Worm (Caenorhabditis elegans) whole organism, young adult: ENCODE data around the gene melo-3.

Source experiments
- B0261.1 ChIP-seq: sonication (generic microtip); optimal IDR thresholded peaks from 2 replicates; lab custom pipeline; 2016; ENCODE audit warnings: mild to moderate bottlenecking, missing genetic modification characterization, moderate library complexity, missing compliant biosample characterization
- F10E7.11 ChIP-seq: sonication (generic microtip); optimal IDR thresholded peaks from 2 replicates; lab custom pipeline; 2017; ENCODE audit warnings: mild to moderate bottlenecking, missing genetic modification characterization, moderate library complexity, missing compliant biosample characterization
- F23B12.7 ChIP-seq: sonication (generic microtip); optimal IDR thresholded peaks from 2 replicates; lab custom pipeline; 2017; ENCODE audit warnings: missing genetic modification characterization, mild to moderate bottlenecking, missing compliant biosample characterization, antibody characterized with exemption, moderate library complexity; ENCODE audit not compliant: insufficient read depth
- F55B11.4 ChIP-seq: sonication (generic microtip); optimal IDR thresholded peaks from 2 replicates; lab custom pipeline; 2016; ENCODE audit warnings: missing compliant biosample characterization, missing genetic modification characterization, borderline replicate concordance; ENCODE audit not compliant: insufficient read depth
- Y53F4B.3 ChIP-seq: fragments of 200-800 bp; sonication (Bioruptor generic); IDR thresholded peaks from 2 replicates; pipeline ENCODE4 v1.3.6; 2022; ENCODE audit warnings: missing genetic modification reagents, missing genetic modification characterization, missing compliant biosample characterization
- ama-1 ChIP-seq, 3 experiments: fragments of 150-350 bp in 1 of 3; sonication (generic microtip) in 2 of 3; optimal IDR thresholded peaks; 2 replicates each; lab custom pipeline; 2014 to 2018; ENCODE audit warnings: missing biosample characterization in 2 of 3, missing genetic modification characterization in 2 of 3, missing genetic modification reagents in 2 of 3
- aptf-2 ChIP-seq: fragments of 200-800 bp; sonication (Bioruptor generic); conservative IDR thresholded peaks from 2 replicates; pipeline ENCODE4 v1.3.6; 2022; ENCODE audit warnings: missing genetic modification reagents, missing genetic modification characterization, missing compliant biosample characterization
- atf-7 ChIP-seq: sonication (generic microtip); optimal IDR thresholded peaks from 2 replicates; lab custom pipeline; 2017; ENCODE audit warnings: mild to moderate bottlenecking, missing genetic modification characterization, missing compliant biosample characterization
- attf-5 ChIP-seq: fragments of 200-800 bp; sonication (Bioruptor generic); optimal IDR thresholded peaks from 2 replicates; lab custom pipeline; 2018; ENCODE audit warnings: mild to moderate bottlenecking, missing genetic modification characterization, missing compliant biosample characterization
- bed-1 ChIP-seq: fragments of 200-800 bp; sonication (Bioruptor generic); IDR thresholded peaks from 2 replicates; pipeline ENCODE4 v1.3.6; 2022; ENCODE audit warnings: missing genetic modification reagents, missing genetic modification characterization, missing compliant biosample characterization
- bed-2 ChIP-seq: fragments of 200-800 bp; sonication (Bioruptor generic); IDR thresholded peaks from 2 replicates; pipeline ENCODE4 v1.3.6; 2022; ENCODE audit warnings: missing genetic modification reagents, missing genetic modification characterization, missing compliant biosample characterization
- cebp-1 ChIP-seq, 2 experiments: fragments of 200-800 bp in 1 of 2; sonication (Bioruptor generic) in 1 of 2; sonication (generic microtip) in 1 of 2; IDR thresholded peaks in 1 of 2; optimal IDR thresholded peaks in 1 of 2; 2 replicates each; pipeline versions ENCODE4 v1.3.6 to Lab custom; 2017 to 2022; ENCODE audit warnings: missing compliant biosample characterization in 2 of 2, missing genetic modification characterization in 2 of 2, mild to moderate bottlenecking in 1 of 2, missing genetic modification reagents in 1 of 2, moderate library complexity in 1 of 2
- cebp-2 ChIP-seq: fragments of 200-800 bp; sonication (Bioruptor generic); IDR thresholded peaks from 2 replicates; pipeline ENCODE4 v1.3.6; 2022; ENCODE audit warnings: missing genetic modification characterization, missing compliant biosample characterization
- ceh-40 ChIP-seq: fragments of 200-800 bp; sonication (Bioruptor generic); IDR thresholded peaks from 2 replicates; pipeline ENCODE4 v1.3.6; 2022; ENCODE audit warnings: missing genetic modification characterization, missing compliant biosample characterization
- ceh-58 ChIP-seq: fragments of 200-800 bp; sonication (Bioruptor generic); IDR thresholded peaks from 2 replicates; pipeline ENCODE4 v1.3.6; 2022; ENCODE audit warnings: missing genetic modification characterization, missing compliant biosample characterization
- ceh-79 ChIP-seq: sonication (generic microtip); optimal IDR thresholded peaks from 2 replicates; lab custom pipeline; 2017; ENCODE audit warnings: mild to moderate bottlenecking, missing genetic modification characterization, missing compliant biosample characterization
- chd-7 ChIP-seq: sonication (generic microtip); optimal IDR thresholded peaks from 2 replicates; lab custom pipeline; 2016; ENCODE audit warnings: mild to moderate bottlenecking, missing genetic modification characterization, moderate library complexity, missing compliant biosample characterization
- dox-1 ChIP-seq: fragments of 200-800 bp; sonication (Bioruptor generic); IDR thresholded peaks from 2 replicates; pipeline ENCODE4 v1.3.6; 2022; ENCODE audit warnings: missing genetic modification reagents, missing genetic modification characterization, missing compliant biosample characterization
- dpl-1 ChIP-seq: fragments of 150-350 bp; optimal IDR thresholded peaks from 2 replicates; lab custom pipeline; 2014; ENCODE audit warnings: missing biosample characterization, missing genetic modification reagents, missing genetic modification characterization
- egl-18 ChIP-seq: fragments of 200-800 bp; sonication (Bioruptor generic); IDR thresholded peaks from 2 replicates; pipeline ENCODE4 v1.3.6; 2022; ENCODE audit warnings: missing genetic modification reagents, missing genetic modification characterization, missing compliant biosample characterization
- ekl-4 ChIP-seq: fragments of 200-800 bp; sonication (Bioruptor generic); IDR thresholded peaks from 2 replicates; pipeline ENCODE4 v1.3.6; 2022; ENCODE audit warnings: missing genetic modification reagents, missing genetic modification characterization, missing compliant biosample characterization
- hlh-26 ChIP-seq: fragments of 200-800 bp; sonication (Bioruptor generic); conservative IDR thresholded peaks from 2 replicates; pipeline ENCODE4 v1.3.6; 2022; ENCODE audit warnings: missing genetic modification reagents, missing genetic modification characterization, missing compliant biosample characterization
- hmg-1.2 ChIP-seq: fragments of 200-800 bp; sonication (Bioruptor generic); IDR thresholded peaks from 2 replicates; pipeline ENCODE4 v1.3.6; 2022; ENCODE audit warnings: missing genetic modification reagents, missing genetic modification characterization, missing compliant biosample characterization
- hrde-1 ChIP-seq: sonication (generic microtip); optimal IDR thresholded peaks from 2 replicates; lab custom pipeline; 2016; ENCODE audit warnings: missing genetic modification characterization, mild to moderate bottlenecking, missing compliant biosample characterization, moderate library complexity, missing genotype, missing genetic modification reagents, borderline replicate concordance
- let-607 ChIP-seq, 2 experiments: fragments of 200-800 bp in 1 of 2; sonication (Bioruptor generic) in 1 of 2; sonication (generic microtip) in 1 of 2; optimal IDR thresholded peaks; 2 replicates each; lab custom pipeline; 2016 to 2018; ENCODE audit warnings: mild to moderate bottlenecking in 2 of 2, missing compliant biosample characterization in 2 of 2, missing genetic modification characterization in 2 of 2, moderate library complexity in 2 of 2, missing genotype in 1 of 2
- lin-40 ChIP-seq: sonication (generic microtip); optimal IDR thresholded peaks from 2 replicates; lab custom pipeline; 2016; ENCODE audit warnings: missing genetic modification characterization, mild to moderate bottlenecking, missing compliant biosample characterization, missing genotype, missing genetic modification reagents
- lin-54 ChIP-seq: fragments of 200-800 bp; sonication (Bioruptor generic); optimal IDR thresholded peaks from 2 replicates; lab custom pipeline; 2018; ENCODE audit warnings: mild to moderate bottlenecking, missing genetic modification characterization, missing compliant biosample characterization
- lsl-1 ChIP-seq: fragments of 200-800 bp; sonication (Bioruptor generic); optimal IDR thresholded peaks from 2 replicates; lab custom pipeline; 2018; ENCODE audit warnings: mild to moderate bottlenecking, missing genetic modification characterization, moderate library complexity, missing compliant biosample characterization
- madf-10 ChIP-seq: sonication (generic microtip); optimal IDR thresholded peaks from 2 replicates; lab custom pipeline; 2016; ENCODE audit warnings: mild to moderate bottlenecking, missing genetic modification characterization, missing compliant biosample characterization
- madf-3 ChIP-seq: fragments of 200-800 bp; sonication (Bioruptor generic); IDR thresholded peaks from 2 replicates; pipeline ENCODE4 v1.3.6; 2022; ENCODE audit warnings: missing genetic modification reagents, missing genetic modification characterization, missing compliant biosample characterization
- mcd-1 ChIP-seq: fragments of 200-800 bp; sonication (Bioruptor generic); IDR thresholded peaks from 2 replicates; pipeline ENCODE4 v1.3.6; 2022; ENCODE audit warnings: missing genetic modification reagents, missing genetic modification characterization, missing compliant biosample characterization
- mel-28 ChIP-seq: sonication (generic microtip); optimal IDR thresholded peaks from 2 replicates; lab custom pipeline; 2016; ENCODE audit warnings: borderline replicate concordance, mild to moderate bottlenecking, missing genetic modification characterization, missing compliant biosample characterization
- mxl-1 ChIP-seq: sonication (generic microtip); optimal IDR thresholded peaks from 2 replicates; lab custom pipeline; 2016; ENCODE audit warnings: missing genetic modification characterization, missing compliant biosample characterization
- nfya-1 ChIP-seq: sonication (generic microtip); optimal IDR thresholded peaks from 2 replicates; lab custom pipeline; 2017; ENCODE audit warnings: antibody characterized with exemption, missing compliant biosample characterization, missing genetic modification characterization, borderline replicate concordance; ENCODE audit not compliant: insufficient read depth
- nfya-2 ChIP-seq: fragments of 200-800 bp; sonication (Bioruptor generic); IDR thresholded peaks from 2 replicates; pipeline ENCODE4 v1.3.6; 2022; ENCODE audit warnings: missing genetic modification reagents, missing genetic modification characterization, missing compliant biosample characterization
- nhr-120 ChIP-seq: fragments of 200-800 bp; sonication (Bioruptor generic); IDR thresholded peaks from 2 replicates; pipeline ENCODE4 v1.3.6; 2022; ENCODE audit warnings: missing genetic modification characterization, missing compliant biosample characterization
- nhr-80 ChIP-seq: sonication (generic microtip); optimal IDR thresholded peaks from 2 replicates; lab custom pipeline; 2016; ENCODE audit warnings: missing genetic modification characterization, missing compliant biosample characterization
- nhr-90 ChIP-seq: sonication (generic microtip); optimal IDR thresholded peaks from 2 replicates; lab custom pipeline; 2016; ENCODE audit warnings: missing genotype, mild to moderate bottlenecking, missing genetic modification characterization, missing compliant biosample characterization
- pbrm-1 ChIP-seq: fragments of 200-800 bp; sonication (Bioruptor generic); IDR thresholded peaks from 2 replicates; pipeline ENCODE4 v1.3.6; 2022; ENCODE audit warnings: missing genetic modification reagents, missing genetic modification characterization, missing compliant biosample characterization
- pha-4 ChIP-seq: fragments of 150-350 bp; sonication (generic microtip); optimal IDR thresholded peaks from 2 replicates; lab custom pipeline; 2014; ENCODE audit warnings: missing biosample characterization, missing genetic modification reagents, missing genetic modification characterization
- repo-1 ChIP-seq: sonication (generic microtip); optimal IDR thresholded peaks from 2 replicates; lab custom pipeline; 2017; ENCODE audit warnings: mild to moderate bottlenecking, missing genetic modification characterization, missing compliant biosample characterization
- sea-2 ChIP-seq: fragments of 200-800 bp; sonication (Bioruptor generic); IDR thresholded peaks from 2 replicates; pipeline ENCODE4 v1.3.6; 2022; ENCODE audit warnings: missing genetic modification characterization, missing compliant biosample characterization
- unc-130 ChIP-seq: sonication (generic microtip); optimal IDR thresholded peaks from 2 replicates; lab custom pipeline; 2016; ENCODE audit warnings: missing genetic modification reagents, missing genetic modification characterization, missing compliant biosample characterization
- unc-62 ChIP-seq: fragments of 150-350 bp; optimal IDR thresholded peaks from 2 replicates; lab custom pipeline; 2014; ENCODE audit warnings: missing biosample characterization, missing genetic modification reagents, missing genetic modification characterization
- xnd-1 ChIP-seq: sonication (generic microtip); optimal IDR thresholded peaks from 2 replicates; lab custom pipeline; 2016; ENCODE audit warnings: missing genotype, missing genetic modification reagents, missing genetic modification characterization, missing compliant biosample characterization
- zfh-2 ChIP-seq: fragments of 200-800 bp; sonication (Bioruptor generic); conservative IDR thresholded peaks from 2 replicates; pipeline ENCODE4 v1.3.6; 2022; ENCODE audit warnings: missing genetic modification reagents, missing genetic modification characterization, missing compliant biosample characterization
- ztf-18 ChIP-seq: sonication (generic microtip); optimal IDR thresholded peaks from 2 replicates; lab custom pipeline; 2016; ENCODE audit warnings: missing genotype, mild to moderate bottlenecking, missing genetic modification characterization, missing compliant biosample characterization
- ztf-3 ChIP-seq: fragments of 200-800 bp; sonication (Bioruptor generic); optimal IDR thresholded peaks from 2 replicates; lab custom pipeline; 2018; ENCODE audit warnings: mild to moderate bottlenecking, missing genetic modification characterization, missing compliant biosample characterization

melo-3 gene

ce11 chrV:14992627-14993117 lies 44.0 kb downstream of the melo-3 start, which contains the start of gene T01C3.3 (continued):
- TF ChIP-seq F23B12.7 (tag; lab: Kevin White, UChicago) (no peak), cebp-1 (GFP tag; IDR thresholded peaks at IDR 0.05; lab: Robert Waterston, UW) (no peak), cebp-1 (tag; optimal IDR thresholded peaks at IDR 0.05; lab: Kevin White, UChicago) (no peak), nfya-1 (tag; lab: Kevin White, UChicago) (no peak), attf-5 (GFP tag; lab: Kevin White, UChicago) (no peak), dox-1 (GFP tag; lab: Robert Waterston, UW) (peak; percentile 57), B0261.1 (no peak), ceh-40 (no peak), chd-7 (no peak), dpl-1 (GFP tag; lab: Kevin White, UChicago) (peak; percentile 93), F10E7.11 (tag; lab: Kevin White, UChicago) (no peak), aptf-2 (GFP tag; lab: Robert Waterston, UW) (no peak), mel-28 (tag; lab: Kevin White, UChicago) (no peak), sea-2 (GFP tag; lab: Robert Waterston, UW) (no peak), nfya-2 (GFP tag; lab: Robert Waterston, UW) (no peak), mxl-1 (tag; lab: Kevin White, UChicago) (no peak), ztf-18 (no peak), lsl-1 (GFP tag; lab: Kevin White, UChicago) (peak; percentile 91), nhr-80 (no peak), lin-54 (GFP tag; lab: Kevin White, UChicago) (peak; percentile 52), pha-4 (tag; lab: Kevin White, UChicago) (no peak), ceh-58 (GFP tag; lab: Robert Waterston, UW) (no peak), lin-40 (no peak), hlh-26 (no peak), madf-3 (GFP tag; lab: Robert Waterston, UW) (peak; percentile 78; the same call in 1 of the 2 replicates), zfh-2 (GFP tag; lab: Robert Waterston, UW) (no peak), bed-2 (no peak), madf-10 (tag; lab: Kevin White, UChicago) (no peak), hmg-1.2 (peak; percentile 52), nhr-120 (GFP tag; lab: Robert Waterston, UW) (no peak), Y53F4B.3 (GFP tag; lab: Robert Waterston, UW) (no peak), hrde-1 (tag; lab: Kevin White, UChicago) (no peak), ekl-4 (GFP tag; lab: Robert Waterston, UW) (0 out of 2 replicates have a peak, but pooled peaks have one; percentile 33), bed-1 (no peak), nhr-90 (no peak), ceh-79 (tag; lab: Kevin White, UChicago) (no peak), xnd-1 (tag; lab: Kevin White, UChicago) (peak; percentile 91), unc-130 (GFP tag; lab: Kevin White, UChicago) (peak; percentile 17), ama-1 (optimal IDR thresholded peaks at IDR 0.05; lab: Kevin White, UChicago) (no peak), ama-1 (GFP tag; optimal IDR thresholded peaks at IDR 0.05; lab: Kevin White, UChicago) (no peak), repo-1 (tag; lab: Kevin White, UChicago) (no peak), mcd-1 (GFP tag; lab: Robert Waterston, UW) (peak; percentile 50), cebp-2 (GFP tag; lab: Robert Waterston, UW) (no peak), ztf-3 (no peak), egl-18 (GFP tag; lab: Robert Waterston, UW) (no peak), atf-7 (tag; lab: Kevin White, UChicago) (no peak), unc-62 (GFP tag; lab: Kevin White, UChicago) (no peak), F55B11.4 (tag; lab: Kevin White, UChicago) (no peak), let-607 (tag; optimal IDR thresholded peaks at IDR 0.05; lab: Kevin White, UChicago) (no peak), pbrm-1 (GFP tag; lab: Robert Waterston, UW) (0 out of 2 replicates have a peak, but pooled peaks have one; percentile 35)
